Worm (Caenorhabditis elegans) whole organism, dauer: Measurements from ENCODE around the gene str-145.

ENCODE experiments used
- unc-62 ChIP-seq: sonication (generic microtip); optimal IDR thresholded peaks from 2 replicates; lab custom pipeline; 2017; ENCODE audit warnings: missing biosample characterization, missing genetic modification reagents, missing genetic modification characterization

Gene str-145

ce11 chrV:8102960-8103359 is 4.8 kb upstream of the str-145 start, which contains the start of gene str-90:
Gene str-90 (plus strand): TSS chrV:8103260.
- no peak for TF ChIP-seq unc-62

- TF ChIP-seq unc-62, result no peak
These were observed 1.2 kb upstream of the str-145 start, which contains the start of gene sdz-23 for ce11 chrV:8099306-8099705. Gene sdz-23 (plus strand): TSS chrV:8099606.

- TF ChIP-seq unc-62, result no peak
These were observed 2.8 kb downstream of the str-145 start, which contains the start of gene str-146 for ce11 chrV:8095378-8095777. Gene str-146 (minus strand): TSS chrV:8095478.

ce11 chrV:8092385-8092784 is 5.8 kb downstream of the str-145 start, which contains the start of gene str-129:
Gene str-129 (minus strand): TSS chrV:8092485.
- no peak for TF ChIP-seq unc-62

ce11 chrV:8090595-8090994 is 7.5 kb downstream of the str-145 start, which contains the start of gene str-130:
Gene str-130 (minus strand): TSS chrV:8090695.
- no peak for TF ChIP-seq unc-62

ce11 chrV:8085141-8085540 is 13.0 kb downstream of the str-145 start, which contains the start of gene C09H5.7:
Gene C09H5.7 (minus strand): TSS chrV:8085241.
- TF ChIP-seq unc-62, result no peak

ce11 chrV:8081579-8081978 is 16.6 kb downstream of the str-145 start, which contains the start of gene str-131:
Gene str-131 (minus strand): TSS chrV:8081679.
- no peak for TF ChIP-seq unc-62

ce11 chrV:8079813-8080212 is 18.3 kb downstream of the str-145 start:
- no peak for TF ChIP-seq unc-62

ce11 chrV:8075712-8076111 is 22.4 kb downstream of the str-145 start, which contains the start of gene catp-3:
Gene catp-3 (plus strand): TSS chrV:8076012.
- TF ChIP-seq unc-62, result no peak

- TF ChIP-seq unc-62, result no peak
These were observed 25.0 kb downstream of the str-145 start for ce11 chrV:8073162-8073561.

ce11 chrV:8072047-8072446 is 26.1 kb downstream of the str-145 start, which contains the start of gene str-144:
Gene str-144 (minus strand): TSS chrV:8072147.
- TF ChIP-seq unc-62, result no peak

ce11 chrV:8069637-8070036 is 28.5 kb downstream of the str-145 start, which contains the start of gene str-143:
Gene str-143 (minus strand): TSS chrV:8069737.
- no peak for TF ChIP-seq unc-62

ce11 chrV:8067800-8068199 is 30.3 kb downstream of the str-145 start, which contains the start of gene str-140:
Gene str-140 (minus strand): TSS chrV:8067900.
- no peak for TF ChIP-seq unc-62

- TF ChIP-seq unc-62, result no peak
These were observed 36.1 kb downstream of the str-145 start, which contains the start of gene str-139 for ce11 chrV:8062074-8062473. Gene str-139 (minus strand): TSS chrV:8062174.

ce11 chrV:8058359-8058758 is 39.8 kb downstream of the str-145 start, which contains the start of gene str-138:
Gene str-138 (plus strand): TSS chrV:8058659.
- no peak for TF ChIP-seq unc-62

- TF ChIP-seq unc-62, result no peak
These were observed 43.0 kb downstream of the str-145 start for ce11 chrV:8055170-8055569.

- TF ChIP-seq unc-62, result no peak
These were observed 44.0 kb downstream of the str-145 start, which contains the start of gene ZC513.2 for ce11 chrV:8054130-8054529. Gene ZC513.2 (plus strand): TSS chrV:8054430.

- TF ChIP-seq unc-62, result no peak
These were observed 46.3 kb downstream of the str-145 start, which contains the start of gene sth-1 for ce11 chrV:8051851-8052250. Gene sth-1 (plus strand): TSS chrV:8052151.
